Fruit fly (Drosophila melanogaster) whole organism, embryonic: Measurements from ENCODE around the gene CG31637.

Source experiments
- CG10209 ChIP-seq: fragments of 200-800 bp; sonication (Bioruptor generic); optimal IDR thresholded peaks from 3 replicates; lab custom pipeline; 2017; ENCODE audit warnings: missing biosample characterization, mild to moderate bottlenecking, missing genetic modification characterization, missing genetic modification reagents
- CG11085 ChIP-seq: fragments of 200-800 bp; sonication (Bioruptor generic); IDR thresholded peaks from 2 replicates; pipeline ENCODE4 v1.3.6; 2022; ENCODE audit warnings: missing biosample characterization, missing genetic modification characterization
- CG11696 ChIP-seq: fragments of 200-800 bp; sonication (Bioruptor generic); IDR thresholded peaks from 2 replicates; pipeline ENCODE4 v1.3.6; 2022; ENCODE audit warnings: missing biosample characterization, missing genetic modification characterization
- CG14860 ChIP-seq: fragments of 200-800 bp; sonication (Bioruptor generic); IDR thresholded peaks from 3 replicates; pipeline ENCODE4 v1.3.6; 2022; ENCODE audit warnings: missing biosample characterization, missing genetic modification characterization; ENCODE audit not compliant: partially characterized antibody
- CG1647 ChIP-seq: fragments of 200-800 bp; sonication (Bioruptor generic); optimal IDR thresholded peaks from 3 replicates; lab custom pipeline; 2016; ENCODE audit warnings: missing biosample characterization, missing genetic modification characterization
- CG17802 ChIP-seq: fragments of 200-800 bp; sonication (Bioruptor generic); optimal IDR thresholded peaks from 2 replicates; lab custom pipeline; 2018; ENCODE audit warnings: missing biosample characterization, mild to moderate bottlenecking, missing genetic modification characterization, moderate library complexity
- CG17912 ChIP-seq: fragments of 200-800 bp; sonication (Bioruptor generic); optimal IDR thresholded peaks from 2 replicates; lab custom pipeline; 2018; ENCODE audit warnings: missing biosample characterization, mild to moderate bottlenecking, missing genetic modification characterization
- CG2129 ChIP-seq: fragments of 200-800 bp; sonication (Bioruptor generic); IDR thresholded peaks from 2 replicates; pipeline ENCODE4 v1.3.6; 2022; ENCODE audit warnings: missing biosample characterization, missing genetic modification characterization; ENCODE audit not compliant: partially characterized antibody
- CG2202 ChIP-seq: fragments of 200-800 bp; sonication (Bioruptor generic); optimal IDR thresholded peaks from 2 replicates; lab custom pipeline; 2018; ENCODE audit warnings: missing biosample characterization, mild to moderate bottlenecking, missing genetic modification characterization
- CG31224 ChIP-seq: fragments of 200-800 bp; sonication (Bioruptor generic); IDR thresholded peaks from 2 replicates; pipeline ENCODE4 v1.3.6; 2022; ENCODE audit warnings: missing biosample characterization, missing genetic modification characterization
- CG32772 ChIP-seq: fragments of 200-800 bp; sonication (Bioruptor generic); IDR thresholded peaks from 2 replicates; pipeline ENCODE4 v1.3.6; 2022; ENCODE audit warnings: missing biosample characterization, missing genetic modification characterization
- CG3995 ChIP-seq: fragments of 200-800 bp; sonication (Bioruptor generic); optimal IDR thresholded peaks from 3 replicates; lab custom pipeline; 2016; ENCODE audit warnings: missing biosample characterization, missing genetic modification characterization
- CG4282 ChIP-seq: fragments of 200-800 bp; sonication (Bioruptor generic); optimal IDR thresholded peaks from 2 replicates; lab custom pipeline; 2016; ENCODE audit warnings: missing biosample characterization, missing genetic modification characterization
- CG4360 ChIP-seq: fragments of 200-800 bp; sonication (Bioruptor generic); IDR thresholded peaks from 2 replicates; pipeline ENCODE4 v1.3.6; 2022; ENCODE audit warnings: missing biosample characterization, missing genetic modification characterization
- CG4617 ChIP-seq: fragments of 200-800 bp; sonication (Bioruptor generic); optimal IDR thresholded peaks from 3 replicates; lab custom pipeline; 2016; ENCODE audit warnings: missing biosample characterization, missing genetic modification characterization, borderline replicate concordance
- CG4820 ChIP-seq: fragments of 200-800 bp; sonication (Bioruptor generic); optimal IDR thresholded peaks from 3 replicates; lab custom pipeline; 2016; ENCODE audit warnings: missing biosample characterization, missing genetic modification characterization
- CG7556 ChIP-seq: fragments of 200-800 bp; sonication (Bioruptor generic); optimal IDR thresholded peaks from 2 replicates; lab custom pipeline; 2017; ENCODE audit warnings: missing biosample characterization, mild to moderate bottlenecking, missing genetic modification characterization
- CG7928 ChIP-seq: fragments of 200-800 bp; sonication (Bioruptor generic); optimal IDR thresholded peaks from 2 replicates; lab custom pipeline; 2017; ENCODE audit warnings: missing biosample characterization, mild to moderate bottlenecking, missing genetic modification characterization
- Hand ChIP-seq: fragments of 200-800 bp; sonication (Bioruptor generic); optimal IDR thresholded peaks from 2 replicates; lab custom pipeline; 2017; ENCODE audit warnings: mild to moderate bottlenecking, missing biosample characterization, missing genetic modification reagents, missing genetic modification characterization
- HmgD ChIP-seq: fragments of 200-800 bp; sonication (Bioruptor generic); optimal IDR thresholded peaks from 3 replicates; lab custom pipeline; 2016; ENCODE audit warnings: missing biosample characterization, missing genetic modification characterization
- HmgZ ChIP-seq: fragments of 200-800 bp; sonication (Bioruptor generic); optimal IDR thresholded peaks from 2 replicates; lab custom pipeline; 2018; ENCODE audit warnings: missing biosample characterization, mild to moderate bottlenecking, missing genetic modification characterization
- Max ChIP-seq: fragments of 200-800 bp; sonication (Bioruptor generic); optimal IDR thresholded peaks from 2 replicates; lab custom pipeline; 2016; ENCODE audit warnings: missing biosample characterization, mild to moderate bottlenecking, missing genetic modification characterization
- Opbp ChIP-seq: fragments of 200-800 bp; sonication (Bioruptor generic); IDR thresholded peaks from 3 replicates; pipeline ENCODE4 v1.3.6; 2022; ENCODE audit warnings: missing biosample characterization, missing genetic modification characterization; ENCODE audit not compliant: partially characterized antibody
- Pdp1 ChIP-seq, 2 experiments: fragments of 200-800 bp; sonication (Bioruptor generic); optimal IDR thresholded peaks; 3 replicates each; lab custom pipeline; 2016; ENCODE audit warnings: missing biosample characterization in 2 of 2, missing genetic modification characterization in 2 of 2, mild to moderate bottlenecking in 1 of 2, moderate library complexity in 1 of 2
- Trl ChIP-seq, 3 experiments: fragments of >200 bp in 2 of 3; fragments of 200-800 bp in 1 of 3; sonication (Bioruptor generic) in 1 of 3; optimal IDR thresholded peaks; 2 replicates in 1 of 3; 3 replicates in 2 of 3; lab custom pipeline; 2016 to 2017; ENCODE audit warnings: missing biosample characterization in 1 of 3, missing genetic modification characterization in 1 of 3
- ato ChIP-seq: fragments of 200-800 bp; sonication (Bioruptor generic); IDR thresholded peaks from 2 replicates; pipeline ENCODE4 v1.3.6; 2022; ENCODE audit warnings: missing biosample characterization, missing genetic modification characterization; ENCODE audit not compliant: partially characterized antibody
- corto ChIP-seq: fragments of 200-800 bp; sonication (Bioruptor generic); optimal IDR thresholded peaks from 2 replicates; lab custom pipeline; 2016; ENCODE audit warnings: missing biosample characterization, mild to moderate bottlenecking, missing genetic modification characterization, moderate library complexity
- dati ChIP-seq: fragments of 200-800 bp; sonication (Bioruptor generic); IDR thresholded peaks from 2 replicates; pipeline ENCODE4 v1.3.6; 2022; ENCODE audit warnings: missing biosample characterization, missing genetic modification characterization
- dimm ChIP-seq: fragments of 200-800 bp; sonication (Bioruptor generic); IDR thresholded peaks from 2 replicates; pipeline ENCODE4 v1.3.6; 2022; ENCODE audit warnings: missing biosample characterization, missing genetic modification characterization
- dmrt11E ChIP-seq: fragments of 200-800 bp; sonication (Bioruptor generic); optimal IDR thresholded peaks from 3 replicates; lab custom pipeline; 2018; ENCODE audit warnings: missing biosample characterization, mild to moderate bottlenecking, missing genetic modification characterization, moderate library complexity
- dysf ChIP-seq: fragments of 200-800 bp; sonication (Bioruptor generic); IDR thresholded peaks from 3 replicates; pipeline ENCODE4 v1.3.6; 2022; ENCODE audit warnings: missing biosample characterization, missing genetic modification characterization
- fu2 ChIP-seq: fragments of 200-800 bp; sonication (Bioruptor generic); optimal IDR thresholded peaks from 2 replicates; lab custom pipeline; 2016; ENCODE audit warnings: missing biosample characterization, missing genetic modification characterization
- gfzf ChIP-seq: fragments of 200-800 bp; sonication (Bioruptor generic); optimal IDR thresholded peaks from 2 replicates; lab custom pipeline; 2016; ENCODE audit warnings: missing biosample characterization, mild to moderate bottlenecking, missing genetic modification characterization, moderate library complexity
- nom ChIP-seq: fragments of 200-800 bp; sonication (Bioruptor generic); optimal IDR thresholded peaks from 2 replicates; lab custom pipeline; 2017; ENCODE audit warnings: missing biosample characterization, missing genetic modification characterization, mild to moderate bottlenecking, moderate library complexity, missing genetic modification reagents
- pan ChIP-seq, 4 experiments: fragments of >200 bp in 3 of 4; fragments of 200-800 bp in 1 of 4; sonication (Bioruptor generic) in 1 of 4; optimal IDR thresholded peaks in 3 of 4; IDR thresholded peaks in 1 of 4; 2 replicates each; pipeline versions ENCODE4 v1.3.6 to Lab custom; 2017 to 2022; ENCODE audit warnings: missing biosample characterization in 2 of 4, missing genetic modification characterization in 2 of 4, mixed read lengths in 1 of 4
- peb ChIP-seq: fragments of 200-800 bp; sonication (Bioruptor generic); IDR thresholded peaks from 2 replicates; pipeline ENCODE4 v1.3.6; 2022; ENCODE audit warnings: missing biosample characterization, missing genetic modification characterization
- pfk ChIP-seq: fragments of 200-800 bp; sonication (Bioruptor generic); optimal IDR thresholded peaks from 2 replicates; lab custom pipeline; 2018; ENCODE audit warnings: missing biosample characterization, mild to moderate bottlenecking, missing genetic modification characterization, moderate library complexity
- prd ChIP-seq, 3 experiments: fragments of >200 bp in 2 of 3; fragments of 200-800 bp in 1 of 3; sonication (Bioruptor generic) in 1 of 3; optimal IDR thresholded peaks in 2 of 3; IDR thresholded peaks in 1 of 3; 2 replicates in 2 of 3; 3 replicates in 1 of 3; pipeline versions ENCODE4 v1.3.6 to Lab custom; 2017 to 2022; ENCODE audit warnings: missing biosample characterization in 1 of 3, missing genetic modification characterization in 1 of 3
- ro ChIP-seq: fragments of 200-800 bp; sonication (Bioruptor generic); IDR thresholded peaks from 2 replicates; pipeline ENCODE4 v1.3.6; 2022; ENCODE audit warnings: missing biosample characterization, missing genetic modification characterization
- sc ChIP-seq, 3 experiments: fragments of >200 bp in 2 of 3; fragments of 200-800 bp in 1 of 3; sonication (Bioruptor generic) in 1 of 3; optimal IDR thresholded peaks; 2 replicates in 2 of 3; 3 replicates in 1 of 3; lab custom pipeline; 2017; ENCODE audit warnings: mild to moderate bottlenecking in 1 of 3, missing biosample characterization in 1 of 3, missing genetic modification characterization in 1 of 3, missing genetic modification reagents in 1 of 3
- sd ChIP-seq: fragments of 200-800 bp; sonication (Bioruptor generic); optimal IDR thresholded peaks from 3 replicates; lab custom pipeline; 2018; ENCODE audit warnings: missing biosample characterization, mild to moderate bottlenecking, missing genetic modification characterization, moderate library complexity
- sob ChIP-seq: fragments of 200-800 bp; sonication (Bioruptor generic); IDR thresholded peaks from 2 replicates; pipeline ENCODE4 v1.3.6; 2022; ENCODE audit warnings: missing biosample characterization, missing genetic modification characterization
- sr ChIP-seq: fragments of 200-800 bp; sonication (Bioruptor generic); IDR thresholded peaks from 3 replicates; pipeline ENCODE4 v1.3.6; 2022; ENCODE audit warnings: missing biosample characterization, missing genetic modification characterization
- tap ChIP-seq: fragments of 200-800 bp; optimal IDR thresholded peaks from 3 replicates; lab custom pipeline; 2019; ENCODE audit warnings: missing biosample characterization, mild to moderate bottlenecking, missing genetic modification characterization, moderate library complexity
- tio ChIP-seq: fragments of 200-800 bp; sonication (Bioruptor generic); optimal IDR thresholded peaks from 2 replicates; lab custom pipeline; 2017; ENCODE audit warnings: missing biosample characterization, missing genetic modification characterization, inconsistent platforms
- trem ChIP-seq: fragments of 200-800 bp; optimal IDR thresholded peaks from 3 replicates; lab custom pipeline; 2019; ENCODE audit warnings: missing biosample characterization, mild to moderate bottlenecking, missing genetic modification characterization, moderate library complexity
- unpg ChIP-seq: fragments of 200-800 bp; sonication (Bioruptor generic); optimal IDR thresholded peaks from 3 replicates; lab custom pipeline; 2018; ENCODE audit warnings: missing biosample characterization, mild to moderate bottlenecking, missing genetic modification characterization, moderate library complexity

CG31637 gene

dm6 chr2L:6490783-6491249 lies 7.6 kb upstream of the CG31637 start, which contains the start of the genes Phf5a and CG31638 (continued):
- TF ChIP-seq CG2129 (GFP tag; lab: Robert Waterston, UW): no peak
- no peak for TF ChIP-seq sc (optimal IDR thresholded peaks at IDR 0.05; lab: Kevin White, UChicago)
- TF ChIP-seq sc (GFP tag; optimal IDR thresholded peaks at IDR 0.05; lab: Kevin White, UChicago): peak; percentile 91
- no peak for TF ChIP-seq CG17912 (GFP tag; lab: Kevin White, UChicago)
- peak; percentile 43 for TF ChIP-seq gfzf (GFP tag; lab: Kevin White, UChicago)
- TF ChIP-seq CG1647 (GFP tag; lab: Kevin White, UChicago): no peak
- no peak for TF ChIP-seq corto (GFP tag; lab: Kevin White, UChicago)
- TF ChIP-seq CG14860 (GFP tag; lab: Robert Waterston, UW): no peak
- TF ChIP-seq CG31224: peak; percentile 92
- TF ChIP-seq trem (tag; lab: Kevin White, UChicago): peak; percentile 96
- no peak for TF ChIP-seq ato (GFP tag; lab: Robert Waterston, UW)
- no peak for TF ChIP-seq ro (GFP tag; lab: Robert Waterston, UW)
- peak; percentile 80 for TF ChIP-seq dysf
- peak; percentile 76 for TF ChIP-seq fu2 (GFP tag; lab: Kevin White, UChicago)
- peak; percentile 97 for TF ChIP-seq CG11085 (GFP tag; lab: Robert Waterston, UW)
- TF ChIP-seq CG4282 (GFP tag; lab: Kevin White, UChicago): no peak
- TF ChIP-seq CG2202 (tag; lab: Kevin White, UChicago): peak; percentile 90
- peak; percentile 73 for TF ChIP-seq CG7928 (GFP tag; lab: Kevin White, UChicago)
- TF ChIP-seq Pdp1 (GFP tag; optimal IDR thresholded peaks at IDR 0.05; lab: Kevin White, UChicago): peak; percentile 14 to 87
- peak; percentile 88 for TF ChIP-seq CG17802 (tag; lab: Kevin White, UChicago)
- peak; percentile 52 for TF ChIP-seq pfk (GFP tag; lab: Kevin White, UChicago)
- peak; percentile 79 for TF ChIP-seq nom (GFP tag; lab: Kevin White, UChicago)
- TF ChIP-seq CG10209 (GFP tag; lab: Kevin White, UChicago): peak; percentile 88
- 0 out of 2 replicates have a peak, but pooled peaks have one; percentile 33 for TF ChIP-seq dimm (GFP tag; lab: Robert Waterston, UW)
- TF ChIP-seq peb (GFP tag; lab: Robert Waterston, UW): peak; percentile 94
- TF ChIP-seq sr (GFP tag; lab: Robert Waterston, UW): 0 out of 3 replicates have a peak, but pooled peaks have one; percentile 18
- peak; percentile 98 for TF ChIP-seq CG32772
- peak; percentile 56 for TF ChIP-seq CG3995
- TF ChIP-seq dati (GFP tag; lab: Robert Waterston, UW): peak; percentile 88
- TF ChIP-seq CG11696 (GFP tag; lab: Robert Waterston, UW): peak; percentile 90
- TF ChIP-seq sob (GFP tag; lab: Robert Waterston, UW): peak; percentile 71
- no peak for TF ChIP-seq prd (optimal IDR thresholded peaks at IDR 0.05; lab: Kevin White, UChicago)
- TF ChIP-seq prd (GFP tag; IDR thresholded peaks at IDR 0.05; lab: Robert Waterston, UW): peak; percentile 99
- TF ChIP-seq CG4360 (GFP tag; lab: Robert Waterston, UW): peak; percentile 68
- TF ChIP-seq CG7556 (GFP tag; lab: Kevin White, UChicago): peak; percentile 90
- TF ChIP-seq pan (optimal IDR thresholded peaks at IDR 0.05; lab: Kevin White, UChicago): no peak
- peak in 1 of 2 experiments; percentile 98 for TF ChIP-seq pan (GFP tag; optimal IDR thresholded peaks at IDR 0.05 in 1 of 2, IDR thresholded peaks at IDR 0.05 in 1 of 2)
- TF ChIP-seq HmgD (GFP tag; lab: Kevin White, UChicago): peak; percentile 18
- peak; percentile 17; the same call in 1 of the 3 replicates for TF ChIP-seq Opbp (GFP tag; lab: Robert Waterston, UW)
- no peak for TF ChIP-seq tio
- peak; percentile 87 for TF ChIP-seq unpg (GFP tag; lab: Kevin White, UChicago)
- peak; percentile 72 for TF ChIP-seq sd
- peak; percentile 62 for TF ChIP-seq Max (GFP tag; lab: Kevin White, UChicago)
- peak; percentile 97 for TF ChIP-seq CG4617 (GFP tag; lab: Kevin White, UChicago)
- peak; percentile 93 for TF ChIP-seq dmrt11E (tag; lab: Kevin White, UChicago)
- TF ChIP-seq HmgZ: peak; percentile 97
- TF ChIP-seq tap (tag; lab: Kevin White, UChicago): peak; percentile 93
- TF ChIP-seq CG4820 (GFP tag; lab: Kevin White, UChicago): peak; percentile 51
- no peak for TF ChIP-seq Trl (optimal IDR thresholded peaks at IDR 0.05; lab: Kevin White, UChicago)
- peak; percentile 30 for TF ChIP-seq Trl (GFP tag; optimal IDR thresholded peaks at IDR 0.05; lab: Kevin White, UChicago)
- peak; percentile 74 for TF ChIP-seq Hand (GFP tag; lab: Kevin White, UChicago)
